Worm (Caenorhabditis elegans) whole organism, L3 larva: ENCODE measurements around the gene ZK994.6.

Experiments used
- R02D3.7 ChIP-seq: fragments of 150-350 bp; optimal IDR thresholded peaks from 2 replicates; lab custom pipeline; 2014; ENCODE audit warnings: missing biosample characterization, missing genetic modification characterization
- ZK546.5 ChIP-seq: sonication (generic microtip); optimal IDR thresholded peaks from 2 replicates; lab custom pipeline; 2017; ENCODE audit warnings: missing biosample characterization, missing genetic modification characterization
- ceh-28 ChIP-seq: fragments of 150-350 bp; optimal IDR thresholded peaks from 2 replicates; lab custom pipeline; 2014; ENCODE audit warnings: missing biosample characterization, missing genetic modification reagents, missing genetic modification characterization
- ceh-82 ChIP-seq: fragments of 150-350 bp; optimal IDR thresholded peaks from 2 replicates; lab custom pipeline; 2014; ENCODE audit warnings: missing biosample characterization, missing genetic modification characterization
- ceh-9 ChIP-seq: sonication (generic microtip); optimal IDR thresholded peaks from 2 replicates; lab custom pipeline; 2018; ENCODE audit warnings: missing biosample characterization, missing genetic modification characterization
- egl-27 ChIP-seq: sonication (generic microtip); optimal IDR thresholded peaks from 4 replicates; lab custom pipeline; 2017; ENCODE audit warnings: missing biosample characterization, missing genetic modification reagents, missing genetic modification characterization
- elt-1 ChIP-seq: fragments of 150-350 bp; optimal IDR thresholded peaks from 2 replicates; lab custom pipeline; 2014; ENCODE audit warnings: missing biosample characterization, missing genetic modification characterization
- elt-2 ChIP-seq: sonication (generic microtip); optimal IDR thresholded peaks from 2 replicates; lab custom pipeline; 2016; ENCODE audit warnings: missing genetic modification reagents, mild to moderate bottlenecking, missing genetic modification characterization, missing compliant biosample characterization
- elt-3 ChIP-seq, 3 experiments: fragments of 150-350 bp in 1 of 3; sonication (generic microtip) in 2 of 3; optimal IDR thresholded peaks; 2 replicates in 2 of 3; 4 replicates in 1 of 3; lab custom pipeline; 2014 to 2017; ENCODE audit warnings: missing biosample characterization in 3 of 3, missing genetic modification characterization in 3 of 3
- fkh-10 ChIP-seq: sonication (generic microtip); optimal IDR thresholded peaks from 2 replicates; lab custom pipeline; 2017; ENCODE audit warnings: missing biosample characterization, missing genetic modification reagents, missing genetic modification characterization
- fos-1 ChIP-seq: fragments of 150-350 bp; optimal IDR thresholded peaks from 2 replicates; lab custom pipeline; 2014; ENCODE audit warnings: missing biosample characterization, missing genetic modification characterization
- jun-1 ChIP-seq: fragments of 150-350 bp; optimal IDR thresholded peaks from 2 replicates; lab custom pipeline; 2014; ENCODE audit warnings: missing biosample characterization, missing genetic modification reagents, missing genetic modification characterization
- lin-39 ChIP-seq: fragments of 150-350 bp; optimal IDR thresholded peaks from 2 replicates; lab custom pipeline; 2018; ENCODE audit warnings: missing biosample characterization, missing genetic modification reagents, missing genetic modification characterization
- lsy-12 ChIP-seq: sonication (generic microtip); optimal IDR thresholded peaks from 2 replicates; lab custom pipeline; 2016; ENCODE audit warnings: mild to moderate bottlenecking, missing genetic modification characterization, missing compliant biosample characterization
- mdl-1 ChIP-seq: fragments of 150-350 bp; optimal IDR thresholded peaks from 2 replicates; lab custom pipeline; 2014; ENCODE audit warnings: missing biosample characterization, missing genetic modification characterization
- mml-1 ChIP-seq: fragments of 150-350 bp; sonication (generic microtip); optimal IDR thresholded peaks from 3 replicates; lab custom pipeline; 2014; ENCODE audit warnings: missing biosample characterization, missing genetic modification characterization
- nfya-1 ChIP-seq: sonication (generic microtip); optimal IDR thresholded peaks from 2 replicates; lab custom pipeline; 2017; ENCODE audit warnings: missing genetic modification characterization, mild to moderate bottlenecking, missing compliant biosample characterization, antibody characterized with exemption, moderate library complexity; ENCODE audit not compliant: insufficient read depth
- nhr-11 ChIP-seq: fragments of 150-350 bp; optimal IDR thresholded peaks from 2 replicates; lab custom pipeline; 2014; ENCODE audit warnings: missing biosample characterization, missing genetic modification characterization
- nhr-12 ChIP-seq: fragments of 150-350 bp; optimal IDR thresholded peaks from 2 replicates; lab custom pipeline; 2014; ENCODE audit warnings: missing biosample characterization, missing genetic modification characterization
- nhr-23 ChIP-seq: fragments of 150-350 bp; optimal IDR thresholded peaks from 2 replicates; lab custom pipeline; 2014; ENCODE audit warnings: missing biosample characterization, missing genetic modification reagents, missing genetic modification characterization
- nhr-237 ChIP-seq: fragments of 150-350 bp; optimal IDR thresholded peaks from 2 replicates; lab custom pipeline; 2014; ENCODE audit warnings: missing biosample characterization, missing genetic modification characterization
- nhr-25 ChIP-seq: sonication (generic microtip); optimal IDR thresholded peaks from 2 replicates; lab custom pipeline; 2017; ENCODE audit warnings: missing biosample characterization, missing genetic modification characterization
- nhr-28 ChIP-seq: fragments of 150-350 bp; optimal IDR thresholded peaks from 2 replicates; lab custom pipeline; 2014; ENCODE audit warnings: missing biosample characterization, missing genetic modification characterization
- nhr-77 ChIP-seq: fragments of 150-350 bp; optimal IDR thresholded peaks from 2 replicates; lab custom pipeline; 2014; ENCODE audit warnings: missing biosample characterization, missing genetic modification characterization
- pha-4 ChIP-seq: fragments of 150-350 bp; optimal IDR thresholded peaks from 2 replicates; lab custom pipeline; 2014; ENCODE audit warnings: missing biosample characterization, missing genetic modification reagents, missing genetic modification characterization
- pqm-1 ChIP-seq: fragments of 150-350 bp; optimal IDR thresholded peaks from 2 replicates; lab custom pipeline; 2017; ENCODE audit warnings: missing biosample characterization, missing genetic modification characterization, inconsistent platforms
- sea-2 ChIP-seq: fragments of 150-350 bp; sonication (generic microtip); optimal IDR thresholded peaks from 4 replicates; lab custom pipeline; 2014; ENCODE audit warnings: missing biosample characterization, missing genetic modification reagents, missing genetic modification characterization
- skn-1 ChIP-seq: fragments of 150-350 bp; optimal IDR thresholded peaks from 2 replicates; lab custom pipeline; 2014; ENCODE audit warnings: missing biosample characterization, missing genetic modification characterization
- snpc-4 ChIP-seq: fragments of 150-350 bp; optimal IDR thresholded peaks from 2 replicates; lab custom pipeline; 2014; ENCODE audit warnings: missing biosample characterization, missing genetic modification characterization
- tbx-2 ChIP-seq: sonication (generic microtip); optimal IDR thresholded peaks from 2 replicates; lab custom pipeline; 2016; ENCODE audit warnings: mild to moderate bottlenecking, missing genetic modification characterization, missing compliant biosample characterization
- unc-39 ChIP-seq: sonication (generic microtip); optimal IDR thresholded peaks from 4 replicates; lab custom pipeline; 2017; ENCODE audit warnings: missing biosample characterization, missing genetic modification characterization
- unc-62 ChIP-seq: fragments of 150-350 bp; sonication (generic microtip); optimal IDR thresholded peaks from 4 replicates; lab custom pipeline; 2014; ENCODE audit warnings: missing biosample characterization, missing genetic modification reagents, missing genetic modification characterization
- zag-1 ChIP-seq: fragments of 150-350 bp; optimal IDR thresholded peaks from 2 replicates; lab custom pipeline; 2014; ENCODE audit warnings: missing biosample characterization, missing genetic modification characterization
- ztf-11 ChIP-seq: fragments of 150-350 bp; optimal IDR thresholded peaks from 2 replicates; lab custom pipeline; 2014; ENCODE audit warnings: missing biosample characterization, missing genetic modification characterization
- ztf-4 ChIP-seq: fragments of 150-350 bp; optimal IDR thresholded peaks from 2 replicates; lab custom pipeline; 2014; ENCODE audit warnings: missing biosample characterization, missing genetic modification characterization

ZK994.6 gene

DNA sequence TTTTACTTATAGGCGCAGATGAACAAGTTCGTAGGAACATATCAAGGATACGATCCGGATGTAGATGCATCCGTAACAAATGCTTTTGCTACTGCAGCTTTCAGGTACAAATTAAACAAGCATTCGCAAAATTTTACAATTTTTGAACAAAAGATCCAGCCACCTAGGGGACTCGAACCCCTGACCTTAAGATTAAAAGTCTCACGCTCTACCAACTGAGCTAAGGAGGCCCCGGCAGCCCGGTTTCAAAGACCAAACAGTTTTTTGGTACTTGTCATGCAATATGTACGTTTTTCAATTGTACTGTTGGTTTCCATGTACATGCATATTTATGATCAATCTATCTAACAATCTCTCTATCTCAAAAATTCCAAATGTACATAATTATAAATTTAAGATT, 7.8 kb downstream of the ZK994.6 start:
- TF ChIP-seq nhr-77 (tag; lab: Kevin White, UChicago), result no peak
- no peak for TF ChIP-seq ceh-82
- TF ChIP-seq elt-3 (tag; optimal IDR thresholded peaks at IDR 0.05; lab: Kevin White, UChicago), result no peak

DNA sequence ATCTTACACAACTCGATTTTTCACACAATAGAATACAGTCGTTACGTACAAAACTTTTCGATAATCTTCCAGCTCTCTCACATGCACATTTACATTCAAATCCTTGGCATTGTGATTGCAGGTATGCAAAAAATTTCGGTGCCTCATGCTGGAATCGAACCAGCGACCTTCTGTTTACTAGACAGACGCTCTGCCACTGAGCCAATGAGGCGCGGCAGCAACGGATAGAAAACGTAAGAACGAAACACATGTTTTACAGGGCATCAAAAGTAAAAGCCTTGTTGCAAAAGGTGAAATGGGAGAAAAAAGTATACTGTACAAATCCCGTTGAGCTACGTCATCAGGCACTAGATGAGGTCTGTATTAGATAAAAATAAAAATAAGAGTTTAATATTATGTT, 11.3 kb downstream of the ZK994.6 start:
- peak; percentile 22 for TF ChIP-seq elt-2
- TF ChIP-seq snpc-4, result peak; percentile 4
- no peak for TF ChIP-seq lin-39 (tag; lab: Kevin White, UChicago)
- TF ChIP-seq skn-1, result no peak
- TF ChIP-seq, all 47 proteins: peak for 2

DNA sequence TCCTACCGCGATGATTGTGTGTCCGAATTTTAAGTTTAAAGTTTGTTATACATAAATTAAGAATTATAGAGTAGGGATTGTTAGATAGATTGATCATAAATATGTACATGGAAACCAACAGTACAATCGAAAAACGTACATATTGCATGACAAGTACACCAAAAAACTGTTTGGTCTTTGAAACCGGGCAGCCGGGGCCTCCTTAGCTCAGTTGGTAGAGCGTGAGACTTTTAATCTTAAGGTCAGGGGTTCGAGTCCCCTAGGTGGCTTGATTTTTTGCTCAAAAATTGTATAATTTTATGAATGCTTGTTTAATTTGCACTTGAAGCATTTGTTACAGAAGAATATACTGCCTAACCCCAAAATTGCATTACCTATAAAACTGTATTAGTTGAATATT, 12.1 kb downstream of the ZK994.6 start:
- TF ChIP-seq ZK546.5 (tag; lab: Kevin White, UChicago) (no peak), ztf-4 (no peak), unc-39 (tag; lab: Kevin White, UChicago) (no peak), jun-1 (no peak), elt-1 (tag; lab: Kevin White, UChicago) (no peak), nhr-25 (tag; lab: Kevin White, UChicago) (no peak), nhr-11 (no peak), fkh-10 (no peak), egl-27 (tag; lab: Kevin White, UChicago) (no peak), mml-1 (tag; lab: Kevin White, UChicago) (no peak), lsy-12 (tag; lab: Kevin White, UChicago) (no peak), nhr-237 (tag; lab: Kevin White, UChicago) (no peak)
- TF ChIP-seq, all 47 proteins: peak for 0

- peak; percentile 78 for TF ChIP-seq lin-39 (tag; lab: Kevin White, UChicago)
- TF ChIP-seq elt-1 (tag; lab: Kevin White, UChicago), result peak; percentile 76
- no peak for TF ChIP-seq pqm-1
- TF ChIP-seq unc-62, result peak; percentile 55
- TF ChIP-seq, all 47 proteins: peak for 3
Observed at ce11 chrV:8494260-8494939, 12.8 kb downstream of the ZK994.6 start, which contains the start of gene pxn-1. Gene pxn-1 (plus strand): TSS chrV:8494889.

DNA sequence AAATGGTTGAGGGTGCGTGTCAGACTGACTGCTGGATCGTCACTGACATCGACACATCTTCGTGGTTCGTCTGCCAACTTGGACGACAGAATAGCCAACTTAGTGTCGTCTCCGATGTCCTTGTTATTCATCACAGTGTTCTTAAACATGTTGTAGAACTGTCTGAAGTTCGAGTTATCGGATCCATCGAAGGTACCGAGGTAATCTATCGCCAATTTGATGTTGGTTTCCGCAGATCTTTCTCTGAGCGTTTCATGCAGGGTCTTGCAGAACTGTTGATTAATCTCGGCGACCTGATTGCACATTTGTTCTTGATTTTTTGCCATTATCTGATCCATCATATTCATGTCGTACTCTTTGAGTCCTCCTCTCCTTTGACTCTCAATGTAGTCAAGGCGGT, 25.9 kb downstream of the ZK994.6 start:
- TF ChIP-seq nhr-12 (no peak), nhr-77 (tag; lab: Kevin White, UChicago) (no peak), ceh-28 (tag; lab: Kevin White, UChicago) (no peak)

ce11 chrV:8470906-8471305, 36.3 kb downstream of the ZK994.6 start, which contains the start of gene gplb-1:
Gene gplb-1 (minus strand): TSS chrV:8471242.
- TF ChIP-seq pqm-1, result no peak
- no peak for TF ChIP-seq ztf-4
- TF ChIP-seq nhr-25 (tag; lab: Kevin White, UChicago), result no peak
- TF ChIP-seq elt-2, result no peak
- no peak for TF ChIP-seq ZK546.5 (tag; lab: Kevin White, UChicago)
- no peak for TF ChIP-seq sea-2 (GFP tag; lab: Kevin White, UChicago)
- TF ChIP-seq nhr-12, result no peak
- TF ChIP-seq ztf-11 (tag; lab: Kevin White, UChicago), result no peak
- no peak for TF ChIP-seq ceh-9 (tag; lab: Kevin White, UChicago)
- TF ChIP-seq mdl-1 (tag; lab: Kevin White, UChicago), result no peak
- no peak for TF ChIP-seq nhr-23 (tag; lab: Kevin White, UChicago)
- no peak for TF ChIP-seq tbx-2 (tag; lab: Kevin White, UChicago)
- TF ChIP-seq fkh-10, result no peak

- TF ChIP-seq R02D3.7, result no peak
- no peak for TF ChIP-seq nhr-23 (tag; lab: Kevin White, UChicago)
- no peak for TF ChIP-seq mml-1 (tag; lab: Kevin White, UChicago)
- no peak for TF ChIP-seq snpc-4
- TF ChIP-seq nhr-28 (tag; lab: Kevin White, UChicago), result no peak
- TF ChIP-seq zag-1 (tag; lab: Kevin White, UChicago), result no peak
- TF ChIP-seq mdl-1 (tag; lab: Kevin White, UChicago), result no peak
- TF ChIP-seq nhr-12, result no peak
- TF ChIP-seq nfya-1 (tag; lab: Kevin White, UChicago), result no peak
- TF ChIP-seq ZK546.5 (tag; lab: Kevin White, UChicago), result no peak
- no peak for TF ChIP-seq elt-3 (tag; optimal IDR thresholded peaks at IDR 0.05; lab: Kevin White, UChicago)
- no peak for TF ChIP-seq pha-4 (tag; lab: Kevin White, UChicago)
- TF ChIP-seq elt-1 (tag; lab: Kevin White, UChicago), result no peak
- no peak for TF ChIP-seq tbx-2 (tag; lab: Kevin White, UChicago)
- TF ChIP-seq fkh-10, result no peak
- TF ChIP-seq egl-27 (tag; lab: Kevin White, UChicago), result no peak
- no peak for TF ChIP-seq unc-62
- TF ChIP-seq lin-39 (tag; lab: Kevin White, UChicago), result no peak
- TF ChIP-seq fos-1 (tag; lab: Kevin White, UChicago), result no peak
- TF ChIP-seq nhr-237 (tag; lab: Kevin White, UChicago), result no peak
Observed at ce11 chrV:8468740-8469139, 38.5 kb downstream of the ZK994.6 start, which contains the start of gene phf-30. Gene phf-30 (plus strand): TSS chrV:8469040.
